Fruit fly (Drosophila melanogaster): ENCODE data around the gene CG5561.

dm6 chr2L:1315283-1315682, 38.6 kb downstream of the CG5561 start:
- no peak for TF ChIP-seq CG33017 (tag; optimal IDR thresholded peaks at IDR 0.05)
- no peak for TF ChIP-seq CG5204 (GFP tag; optimal IDR thresholded peaks at IDR 0.05)
- TF ChIP-seq toe (GFP tag; optimal IDR thresholded peaks at IDR 0.05): no peak
